Worm (Caenorhabditis elegans) whole organism, midembryonic: ENCODE results near the gene C28G1.2.

ENCODE experiments used
- T22C8.4 ChIP-seq: fragments of 200-800 bp; sonication (Bioruptor generic); IDR thresholded peaks from 2 replicates; pipeline ENCODE4 v1.3.6; 2022; ENCODE audit warnings: missing genetic modification characterization, missing compliant biosample characterization
- cog-1 ChIP-seq: sonication (generic microtip); optimal IDR thresholded peaks from 2 replicates; lab custom pipeline; 2016; ENCODE audit warnings: missing genetic modification characterization, missing compliant biosample characterization
- flt-1 ChIP-seq: fragments of 200-800 bp; sonication (Bioruptor generic); IDR thresholded peaks from 2 replicates; pipeline ENCODE4 v1.3.6; 2022; ENCODE audit warnings: missing genetic modification characterization, missing compliant biosample characterization
- klf-2 ChIP-seq: fragments of 200-800 bp; sonication (Bioruptor generic); conservative IDR thresholded peaks from 2 replicates; pipeline ENCODE4 v1.3.6; 2022; ENCODE audit warnings: missing genetic modification reagents, missing genetic modification characterization, missing compliant biosample characterization
- med-1 ChIP-seq: sonication (generic microtip); optimal IDR thresholded peaks from 2 replicates; lab custom pipeline; 2017; ENCODE audit warnings: missing genetic modification characterization, mild to moderate bottlenecking, missing compliant biosample characterization, antibody characterized with exemption, missing genetic modification reagents; ENCODE audit not compliant: insufficient read depth
- ref-1 ChIP-seq: fragments of 200-800 bp; sonication (Bioruptor generic); conservative IDR thresholded peaks from 2 replicates; pipeline ENCODE4 v1.3.6; 2022; ENCODE audit warnings: missing genetic modification reagents, missing genetic modification characterization, missing compliant biosample characterization
- tab-1 ChIP-seq: fragments of 200-800 bp; sonication (Bioruptor generic); IDR thresholded peaks from 2 replicates; pipeline ENCODE4 v1.3.6; 2022; ENCODE audit warnings: missing genetic modification characterization, missing compliant biosample characterization
- ztf-23 ChIP-seq: fragments of 200-800 bp; sonication (Bioruptor generic); IDR thresholded peaks from 2 replicates; pipeline ENCODE4 v1.3.6; 2022; ENCODE audit warnings: missing genetic modification reagents, missing genetic modification characterization, missing compliant biosample characterization
- ztf-29 ChIP-seq: fragments of 200-800 bp; sonication (Bioruptor generic); IDR thresholded peaks from 2 replicates; pipeline ENCODE4 v1.3.6; 2022; ENCODE audit warnings: missing genetic modification reagents, missing genetic modification characterization, missing compliant biosample characterization

- TF ChIP-seq flt-1 (GFP tag; lab: Robert Waterston, UW) (no peak), T22C8.4 (GFP tag; lab: Robert Waterston, UW) (no peak), klf-2 (GFP tag; lab: Robert Waterston, UW) (no peak), cog-1 (tag; lab: Kevin White, UChicago) (no peak), med-1 (GFP tag; lab: Kevin White, UChicago) (no peak), ztf-23 (GFP tag; lab: Robert Waterston, UW) (no peak), ref-1 (no peak), tab-1 (GFP tag; lab: Robert Waterston, UW) (no peak), ztf-29 (GFP tag; lab: Robert Waterston, UW) (no peak)
Observed at ce11 chrX:8808740-8809139, 27.1 kb upstream of the C28G1.2 start.
